Worm (Caenorhabditis elegans) whole organism, L3 larva: ENCODE data around the gene tat-3.

Experiments used
- R02D3.7 ChIP-seq: fragments of 150-350 bp; optimal IDR thresholded peaks from 2 replicates; lab custom pipeline; 2014; ENCODE audit warnings: missing biosample characterization, missing genetic modification characterization
- ZK546.5 ChIP-seq: sonication (generic microtip); optimal IDR thresholded peaks from 2 replicates; lab custom pipeline; 2017; ENCODE audit warnings: missing biosample characterization, missing genetic modification characterization
- aly-2 ChIP-seq: fragments of 150-350 bp; optimal IDR thresholded peaks from 2 replicates; lab custom pipeline; 2014; ENCODE audit warnings: missing biosample characterization, missing genetic modification characterization
- ama-1 ChIP-seq: fragments of 150-350 bp; optimal IDR thresholded peaks from 2 replicates; lab custom pipeline; 2018
- ceh-16 ChIP-seq: sonication (generic microtip); optimal IDR thresholded peaks from 2 replicates; lab custom pipeline; 2017; ENCODE audit warnings: missing biosample characterization, missing genetic modification characterization
- ceh-28 ChIP-seq: fragments of 150-350 bp; optimal IDR thresholded peaks from 2 replicates; lab custom pipeline; 2014; ENCODE audit warnings: missing biosample characterization, missing genetic modification reagents, missing genetic modification characterization
- ceh-82 ChIP-seq: fragments of 150-350 bp; optimal IDR thresholded peaks from 2 replicates; lab custom pipeline; 2014; ENCODE audit warnings: missing biosample characterization, missing genetic modification characterization
- ceh-9 ChIP-seq: sonication (generic microtip); optimal IDR thresholded peaks from 2 replicates; lab custom pipeline; 2018; ENCODE audit warnings: missing biosample characterization, missing genetic modification characterization
- egl-5 ChIP-seq: fragments of 150-350 bp; optimal IDR thresholded peaks from 2 replicates; lab custom pipeline; 2017; ENCODE audit warnings: missing biosample characterization, missing genetic modification reagents, missing genetic modification characterization, inconsistent platforms
- elt-1 ChIP-seq: fragments of 150-350 bp; optimal IDR thresholded peaks from 2 replicates; lab custom pipeline; 2014; ENCODE audit warnings: missing biosample characterization, missing genetic modification characterization
- elt-2 ChIP-seq: sonication (generic microtip); optimal IDR thresholded peaks from 2 replicates; lab custom pipeline; 2016; ENCODE audit warnings: missing genetic modification reagents, mild to moderate bottlenecking, missing genetic modification characterization, missing compliant biosample characterization
- elt-3 ChIP-seq, 3 experiments: fragments of 150-350 bp in 1 of 3; sonication (generic microtip) in 2 of 3; optimal IDR thresholded peaks; 2 replicates in 2 of 3; 4 replicates in 1 of 3; lab custom pipeline; 2014 to 2017; ENCODE audit warnings: missing biosample characterization in 3 of 3, missing genetic modification characterization in 3 of 3
- fkh-10 ChIP-seq: sonication (generic microtip); optimal IDR thresholded peaks from 2 replicates; lab custom pipeline; 2017; ENCODE audit warnings: missing biosample characterization, missing genetic modification reagents, missing genetic modification characterization
- fkh-2 ChIP-seq: fragments of 150-350 bp; optimal IDR thresholded peaks from 2 replicates; lab custom pipeline; 2014; ENCODE audit warnings: missing biosample characterization, missing genetic modification reagents, missing genetic modification characterization
- fos-1 ChIP-seq: fragments of 150-350 bp; optimal IDR thresholded peaks from 2 replicates; lab custom pipeline; 2014; ENCODE audit warnings: missing biosample characterization, missing genetic modification characterization
- hmg-11 ChIP-seq: sonication (generic microtip); optimal IDR thresholded peaks from 2 replicates; lab custom pipeline; 2016; ENCODE audit warnings: missing genetic modification characterization, missing compliant biosample characterization
- jun-1 ChIP-seq: fragments of 150-350 bp; optimal IDR thresholded peaks from 2 replicates; lab custom pipeline; 2014; ENCODE audit warnings: missing biosample characterization, missing genetic modification reagents, missing genetic modification characterization
- lin-15B ChIP-seq: fragments of 150-350 bp; optimal IDR thresholded peaks from 2 replicates; lab custom pipeline; 2014; ENCODE audit warnings: missing biosample characterization, missing genetic modification characterization
- lin-39 ChIP-seq: fragments of 150-350 bp; optimal IDR thresholded peaks from 2 replicates; lab custom pipeline; 2018; ENCODE audit warnings: missing biosample characterization, missing genetic modification reagents, missing genetic modification characterization
- lsy-12 ChIP-seq: sonication (generic microtip); optimal IDR thresholded peaks from 2 replicates; lab custom pipeline; 2016; ENCODE audit warnings: mild to moderate bottlenecking, missing genetic modification characterization, missing compliant biosample characterization
- mml-1 ChIP-seq: fragments of 150-350 bp; sonication (generic microtip); optimal IDR thresholded peaks from 3 replicates; lab custom pipeline; 2014; ENCODE audit warnings: missing biosample characterization, missing genetic modification characterization
- nfya-1 ChIP-seq: sonication (generic microtip); optimal IDR thresholded peaks from 2 replicates; lab custom pipeline; 2017; ENCODE audit warnings: missing genetic modification characterization, mild to moderate bottlenecking, missing compliant biosample characterization, antibody characterized with exemption, moderate library complexity; ENCODE audit not compliant: insufficient read depth
- nhr-11 ChIP-seq: fragments of 150-350 bp; optimal IDR thresholded peaks from 2 replicates; lab custom pipeline; 2014; ENCODE audit warnings: missing biosample characterization, missing genetic modification characterization
- nhr-12 ChIP-seq: fragments of 150-350 bp; optimal IDR thresholded peaks from 2 replicates; lab custom pipeline; 2014; ENCODE audit warnings: missing biosample characterization, missing genetic modification characterization
- nhr-23 ChIP-seq: fragments of 150-350 bp; optimal IDR thresholded peaks from 2 replicates; lab custom pipeline; 2014; ENCODE audit warnings: missing biosample characterization, missing genetic modification reagents, missing genetic modification characterization
- nhr-237 ChIP-seq: fragments of 150-350 bp; optimal IDR thresholded peaks from 2 replicates; lab custom pipeline; 2014; ENCODE audit warnings: missing biosample characterization, missing genetic modification characterization
- nhr-25 ChIP-seq: sonication (generic microtip); optimal IDR thresholded peaks from 2 replicates; lab custom pipeline; 2017; ENCODE audit warnings: missing biosample characterization, missing genetic modification characterization
- nhr-28 ChIP-seq: fragments of 150-350 bp; optimal IDR thresholded peaks from 2 replicates; lab custom pipeline; 2014; ENCODE audit warnings: missing biosample characterization, missing genetic modification characterization
- nhr-43 ChIP-seq: sonication (generic microtip); optimal IDR thresholded peaks from 2 replicates; lab custom pipeline; 2016; ENCODE audit warnings: mild to moderate bottlenecking, missing genetic modification characterization, missing compliant biosample characterization; ENCODE audit not compliant: poor library complexity, severe bottlenecking
- nhr-67 ChIP-seq: fragments of 150-350 bp; optimal IDR thresholded peaks from 2 replicates; lab custom pipeline; 2014; ENCODE audit warnings: missing biosample characterization, missing genetic modification characterization
- nhr-76 ChIP-seq: fragments of 150-350 bp; sonication (generic microtip); optimal IDR thresholded peaks from 5 replicates; lab custom pipeline; 2014; ENCODE audit warnings: missing biosample characterization, missing genetic modification characterization
- nhr-77 ChIP-seq: fragments of 150-350 bp; optimal IDR thresholded peaks from 2 replicates; lab custom pipeline; 2014; ENCODE audit warnings: missing biosample characterization, missing genetic modification characterization
- pha-4 ChIP-seq: fragments of 150-350 bp; optimal IDR thresholded peaks from 2 replicates; lab custom pipeline; 2014; ENCODE audit warnings: missing biosample characterization, missing genetic modification reagents, missing genetic modification characterization
- pqm-1 ChIP-seq: fragments of 150-350 bp; optimal IDR thresholded peaks from 2 replicates; lab custom pipeline; 2017; ENCODE audit warnings: missing biosample characterization, missing genetic modification characterization, inconsistent platforms
- sea-2 ChIP-seq: fragments of 150-350 bp; sonication (generic microtip); optimal IDR thresholded peaks from 4 replicates; lab custom pipeline; 2014; ENCODE audit warnings: missing biosample characterization, missing genetic modification reagents, missing genetic modification characterization
- skn-1 ChIP-seq: fragments of 150-350 bp; optimal IDR thresholded peaks from 2 replicates; lab custom pipeline; 2014; ENCODE audit warnings: missing biosample characterization, missing genetic modification characterization
- tbx-2 ChIP-seq: sonication (generic microtip); optimal IDR thresholded peaks from 2 replicates; lab custom pipeline; 2016; ENCODE audit warnings: mild to moderate bottlenecking, missing genetic modification characterization, missing compliant biosample characterization
- unc-39 ChIP-seq: sonication (generic microtip); optimal IDR thresholded peaks from 4 replicates; lab custom pipeline; 2017; ENCODE audit warnings: missing biosample characterization, missing genetic modification characterization
- ztf-11 ChIP-seq: fragments of 150-350 bp; optimal IDR thresholded peaks from 2 replicates; lab custom pipeline; 2014; ENCODE audit warnings: missing biosample characterization, missing genetic modification characterization
- ztf-4 ChIP-seq: fragments of 150-350 bp; optimal IDR thresholded peaks from 2 replicates; lab custom pipeline; 2014; ENCODE audit warnings: missing biosample characterization, missing genetic modification characterization

tat-3 gene

DNA sequence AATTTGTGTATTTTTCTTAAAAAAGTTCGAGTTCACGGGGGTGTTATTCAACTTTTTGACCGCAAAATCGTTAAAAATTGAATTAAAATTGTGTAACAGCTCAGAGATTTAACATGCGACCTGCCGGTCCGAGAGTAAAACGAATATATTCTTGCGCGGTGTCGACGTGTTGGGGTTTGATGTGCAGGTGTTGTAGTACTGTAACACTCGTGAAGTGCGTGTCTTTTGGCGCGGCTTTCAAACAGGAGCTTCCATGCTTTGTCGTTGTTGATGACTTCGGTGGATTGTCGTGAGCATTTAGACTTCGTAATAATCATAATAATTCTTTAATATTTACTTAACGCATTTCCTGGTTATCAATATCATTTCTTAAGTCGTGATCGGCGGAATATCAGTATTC lies at the start of gene tat-3:
tat-3 (minus strand) TSS at position 196 of the 400 bp plus-strand sequence.
- TF ChIP-seq nhr-11 (no peak), lin-15B (no peak), fkh-2 (tag; lab: Kevin White, UChicago) (no peak), pha-4 (tag; lab: Kevin White, UChicago) (peak; percentile 21), nhr-237 (tag; lab: Kevin White, UChicago) (no peak)

- no peak for TF ChIP-seq elt-2 (tag; lab: Kevin White, UChicago)
- TF ChIP-seq nhr-67 (tag; lab: Kevin White, UChicago) = no peak
- no peak for TF ChIP-seq ceh-9 (tag; lab: Kevin White, UChicago)
- no peak for TF ChIP-seq ztf-11 (tag; lab: Kevin White, UChicago)
- TF ChIP-seq jun-1 (tag; lab: Kevin White, UChicago) = no peak
- TF ChIP-seq aly-2 (tag; lab: Kevin White, UChicago) = no peak
- no peak for TF ChIP-seq egl-5 (tag; lab: Kevin White, UChicago)
- no peak for TF ChIP-seq ama-1 (lab: Kevin White, UChicago)
- no peak for TF ChIP-seq nhr-12 (tag; lab: Kevin White, UChicago)
- no peak for TF ChIP-seq ceh-82 (tag; lab: Kevin White, UChicago)
Observed at ce11 chrIII:10769693-10770092, 39.2 kb upstream of the tat-3 start.

- TF ChIP-seq ceh-16 (tag; lab: Kevin White, UChicago) (no peak), aly-2 (tag; lab: Kevin White, UChicago) (no peak), fkh-10 (GFP tag; lab: Kevin White, UChicago) (no peak), nhr-12 (tag; lab: Kevin White, UChicago) (no peak), tbx-2 (tag; lab: Kevin White, UChicago) (no peak), lsy-12 (tag; lab: Kevin White, UChicago) (peak; percentile 23), nhr-76 (tag; lab: Kevin White, UChicago) (no peak), elt-2 (tag; lab: Kevin White, UChicago) (peak; percentile 5), nhr-43 (tag; lab: Kevin White, UChicago) (no peak), elt-1 (tag; lab: Kevin White, UChicago) (no peak), nhr-237 (tag; lab: Kevin White, UChicago) (no peak), R02D3.7 (tag; lab: Kevin White, UChicago) (no peak), hmg-11 (tag; lab: Kevin White, UChicago) (no peak), ama-1 (lab: Kevin White, UChicago) (peak; percentile 66), fos-1 (tag; lab: Kevin White, UChicago) (no peak), nhr-25 (tag; lab: Kevin White, UChicago) (no peak)
Observed at ce11 chrIII:10763032-10763431, 32.5 kb upstream of the tat-3 start, which contains the start of gene dpy-28. Gene dpy-28 (plus strand): TSS chrIII:10763131.

DNA sequence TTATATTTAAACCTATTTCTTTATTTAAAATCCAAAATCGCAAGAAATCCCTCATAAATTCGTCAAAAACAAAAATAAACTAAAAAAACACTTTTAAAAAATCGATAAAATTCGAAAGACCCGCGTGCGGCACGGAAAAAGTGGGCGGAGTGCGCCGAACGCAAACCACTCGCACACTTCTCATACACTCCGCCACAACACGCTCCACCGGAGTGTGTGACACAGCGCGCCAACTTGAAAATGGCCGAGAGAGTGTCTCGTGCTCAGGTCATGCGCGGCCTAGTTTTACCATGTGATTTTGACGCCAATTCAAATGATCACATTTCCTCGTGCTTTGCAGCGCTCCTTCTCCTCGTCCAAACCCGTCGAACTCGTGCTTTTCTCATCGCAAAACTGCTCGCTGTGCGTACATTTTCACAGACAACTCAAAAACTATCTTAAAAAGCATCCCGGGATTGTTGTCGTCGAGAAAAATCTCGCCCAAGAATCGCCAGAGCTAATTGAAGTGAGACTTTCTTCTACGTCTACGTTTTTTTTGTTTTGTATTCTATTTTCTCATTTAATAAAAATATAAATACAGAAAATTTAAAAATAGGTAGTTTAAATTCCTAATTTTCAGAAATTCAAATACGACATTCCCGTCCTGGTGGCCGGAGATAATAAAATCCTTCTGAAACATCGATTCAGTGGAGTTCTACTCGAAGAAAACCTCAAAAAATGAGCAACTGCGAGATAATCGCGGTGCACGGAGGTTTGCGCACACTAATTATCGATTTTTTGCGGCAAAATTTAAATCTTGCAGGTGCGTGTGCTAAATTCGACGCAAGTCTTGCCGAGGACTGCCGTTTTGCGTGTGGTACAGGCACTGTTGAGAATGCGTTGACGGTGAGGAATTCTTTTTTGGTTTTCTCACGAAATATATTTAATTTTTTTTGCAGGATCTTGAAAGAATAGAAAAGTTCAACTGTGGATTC lies 28.8 kb upstream of the tat-3 start, which contains the start of gene tasp-1:
tasp-1 (plus strand) TSS at position 258 of the 974 bp plus-strand sequence.
- TF ChIP-seq nhr-23 (tag; lab: Kevin White, UChicago) = peak; percentile 100
- TF ChIP-seq ceh-9 (tag; lab: Kevin White, UChicago) = no peak
- TF ChIP-seq lin-39 = peak; percentile 100
- peak; percentile 100 for TF ChIP-seq lsy-12 (tag; lab: Kevin White, UChicago)
- TF ChIP-seq elt-2 (tag; lab: Kevin White, UChicago) = peak; percentile 99
- TF ChIP-seq R02D3.7 (tag; lab: Kevin White, UChicago) = peak; percentile 98
- peak; percentile 99 for TF ChIP-seq nhr-43 (tag; lab: Kevin White, UChicago)
- peak; percentile 97 for TF ChIP-seq tbx-2 (tag; lab: Kevin White, UChicago)
- peak; percentile 94 for TF ChIP-seq fkh-2 (tag; lab: Kevin White, UChicago)
- TF ChIP-seq elt-3 (tag; optimal IDR thresholded peaks at IDR 0.05; lab: Kevin White, UChicago) = peak; percentile 97 to 100 (median 97)
- TF ChIP-seq ZK546.5 (tag; lab: Kevin White, UChicago) = peak; percentile 73
- peak; percentile 64 for TF ChIP-seq unc-39 (tag; lab: Kevin White, UChicago)
- TF ChIP-seq ceh-28 (tag; lab: Kevin White, UChicago) = peak; percentile 99
- no peak for TF ChIP-seq nhr-237 (tag; lab: Kevin White, UChicago)
- TF ChIP-seq hmg-11 (tag; lab: Kevin White, UChicago) = peak; percentile 100
- no peak for TF ChIP-seq nhr-12 (tag; lab: Kevin White, UChicago)
- peak; percentile 100 for TF ChIP-seq nhr-11
- TF ChIP-seq nhr-28 (tag; lab: Kevin White, UChicago) = peak; percentile 88
- TF ChIP-seq skn-1 = peak; percentile 98
- peak; percentile 99 for TF ChIP-seq fos-1 (tag; lab: Kevin White, UChicago)
- TF ChIP-seq sea-2 (GFP tag; lab: Kevin White, UChicago) = peak; percentile 96
- TF ChIP-seq jun-1 (tag; lab: Kevin White, UChicago) = peak; percentile 100
- peak; percentile 97 for TF ChIP-seq pqm-1
- peak; percentile 98 for TF ChIP-seq egl-5 (tag; lab: Kevin White, UChicago)
- TF ChIP-seq nhr-67 (tag; lab: Kevin White, UChicago) = peak; percentile 54
- TF ChIP-seq aly-2 (tag; lab: Kevin White, UChicago) = peak; percentile 93
- peak; percentile 53 for TF ChIP-seq mml-1
- peak; percentile 100 for TF ChIP-seq pha-4 (tag; lab: Kevin White, UChicago)
- TF ChIP-seq elt-1 (tag; lab: Kevin White, UChicago) = peak; percentile 94
- peak; percentile 96 for TF ChIP-seq ztf-4 (tag; lab: Kevin White, UChicago)
- TF ChIP-seq nfya-1 (tag; lab: Kevin White, UChicago) = peak; percentile 99
- peak; percentile 96 for TF ChIP-seq nhr-77 (tag; lab: Kevin White, UChicago)
